Worm (Caenorhabditis elegans) whole organism, young adult: Measurements from ENCODE around the gene dct-16.
"Not testable (repeated sequence)": the region's sequence is repeated elsewhere in the genome, so short reads cannot be mapped to it uniquely, and the experiment has no call there.

ENCODE experiments used
- F49E8.2 ChIP-seq: sonication (generic microtip); optimal IDR thresholded peaks from 3 replicates; lab custom pipeline; 2017; ENCODE audit warnings: missing genetic modification characterization, mild to moderate bottlenecking, missing compliant biosample characterization, antibody characterized with exemption, moderate library complexity; ENCODE audit not compliant: insufficient read depth
- attf-3 ChIP-seq: fragments of 200-800 bp; sonication (Bioruptor generic); conservative IDR thresholded peaks from 2 replicates; pipeline ENCODE4 v1.3.6; 2022; ENCODE audit warnings: missing genetic modification reagents, missing genetic modification characterization, missing compliant biosample characterization
- attf-6 ChIP-seq: fragments of 200-800 bp; sonication (Bioruptor generic); IDR thresholded peaks from 2 replicates; pipeline ENCODE4 v1.3.6; 2022; ENCODE audit warnings: missing genetic modification reagents, missing genetic modification characterization, missing compliant biosample characterization
- dpl-1 ChIP-seq: fragments of 150-350 bp; optimal IDR thresholded peaks from 2 replicates; lab custom pipeline; 2014; ENCODE audit warnings: missing biosample characterization, missing genetic modification reagents, missing genetic modification characterization
- him-1 ChIP-seq: sonication (generic microtip); optimal IDR thresholded peaks from 2 replicates; lab custom pipeline; 2016; ENCODE audit warnings: missing genotype, missing genetic modification reagents, missing genetic modification characterization, missing compliant biosample characterization
- hmg-1.2 ChIP-seq: fragments of 200-800 bp; sonication (Bioruptor generic); IDR thresholded peaks from 2 replicates; pipeline ENCODE4 v1.3.6; 2022; ENCODE audit warnings: missing genetic modification reagents, missing genetic modification characterization, missing compliant biosample characterization
- lin-35 ChIP-seq, 3 experiments: fragments of 150-350 bp in 2 of 3; sonication (generic microtip) in 1 of 3; optimal IDR thresholded peaks; 2 replicates each; lab custom pipeline; 2014 to 2018; ENCODE audit warnings: missing biosample characterization in 3 of 3, missing genetic modification characterization in 3 of 3, missing genetic modification reagents in 3 of 3
- lin-54 ChIP-seq: fragments of 200-800 bp; sonication (Bioruptor generic); optimal IDR thresholded peaks from 2 replicates; lab custom pipeline; 2018; ENCODE audit warnings: mild to moderate bottlenecking, missing genetic modification characterization, missing compliant biosample characterization
- repo-1 ChIP-seq: sonication (generic microtip); optimal IDR thresholded peaks from 2 replicates; lab custom pipeline; 2017; ENCODE audit warnings: mild to moderate bottlenecking, missing genetic modification characterization, missing compliant biosample characterization
- tlf-1 ChIP-seq: fragments of 200-800 bp; sonication (Bioruptor generic); optimal IDR thresholded peaks from 2 replicates; lab custom pipeline; 2018; ENCODE audit warnings: mild to moderate bottlenecking, missing genetic modification characterization, missing compliant biosample characterization

- TF ChIP-seq him-1 (tag; lab: Kevin White, UChicago); dpl-1 (GFP tag; lab: Kevin White, UChicago); lin-35 (GFP tag; optimal IDR thresholded peaks at IDR 0.05; lab: Kevin White, UChicago); lin-54 (GFP tag; lab: Kevin White, UChicago); tlf-1; repo-1 (tag; lab: Kevin White, UChicago); hmg-1.2 (GFP tag; lab: Robert Waterston, UW); attf-3 (GFP tag; lab: Robert Waterston, UW); attf-6 (GFP tag; lab: Robert Waterston, UW); F49E8.2 (tag; lab: Kevin White, UChicago): not testable (repeated sequence)
Observed at ce11 chrV:20480227-20480626, 18.6 kb downstream of the dct-16 start.
